Worm (Caenorhabditis elegans): ENCODE measurements around the gene gap-2.

gap-2 gene

ce11 chrX:9548011-9548795 lies 75.9 kb downstream of the gap-2 start:
- TF ChIP-seq sma-3 (GFP tag; optimal IDR thresholded peaks at IDR 0.05) = peak; percentile 27
- peak; percentile 6 for TF ChIP-seq egl-27 (tag; optimal IDR thresholded peaks at IDR 0.05)
- TF ChIP-seq blmp-1 (tag; optimal IDR thresholded peaks at IDR 0.05; ENCODE audit: insufficient read depth) = peak; percentile 61
- TF ChIP-seq sma-9 (GFP tag; optimal IDR thresholded peaks at IDR 0.05) = no peak
- TF ChIP-seq sma-9 (tag; optimal IDR thresholded peaks at IDR 0.05) = no peak
- TF ChIP-seq sem-4 (tag; optimal IDR thresholded peaks at IDR 0.05) = peak; percentile 7
- no peak for TF ChIP-seq unc-39 (tag; optimal IDR thresholded peaks at IDR 0.05)

DNA sequence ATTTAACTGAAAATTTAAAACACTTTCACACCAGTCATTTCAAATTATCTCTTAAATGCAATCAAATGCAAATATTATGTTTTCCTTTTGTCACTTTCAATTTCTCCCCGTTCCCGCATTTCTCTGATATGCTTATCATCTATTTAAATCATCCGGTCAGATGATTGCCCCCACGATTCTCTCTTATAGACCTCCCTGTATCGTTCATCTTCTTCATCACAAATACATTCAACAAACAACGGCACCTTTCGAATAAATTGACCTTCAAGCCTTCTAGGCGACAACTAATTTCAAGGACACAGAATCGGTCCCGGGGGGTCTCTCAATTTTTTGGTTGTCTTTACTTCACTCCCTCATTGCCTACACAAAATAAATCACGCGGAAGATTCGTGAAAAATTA lies 76.6 kb downstream of the gap-2 start:
- TF ChIP-seq mdl-1 (tag; optimal IDR thresholded peaks at IDR 0.05) = peak in 1 of 2 experiments; percentile 16
- TF ChIP-seq nhr-237 (tag; optimal IDR thresholded peaks at IDR 0.05) = no peak
- TF ChIP-seq fos-1 (tag; optimal IDR thresholded peaks at IDR 0.05) = peak; percentile 40
- no peak for TF ChIP-seq C34F6.9 (tag; optimal IDR thresholded peaks at IDR 0.05)
- TF ChIP-seq R02D3.7 (tag; optimal IDR thresholded peaks at IDR 0.05) = no peak
- peak; percentile 31 for TF ChIP-seq gmeb-1 (tag; optimal IDR thresholded peaks at IDR 0.05)
- no peak for TF ChIP-seq unc-55 (GFP tag; optimal IDR thresholded peaks at IDR 0.05)
- TF ChIP-seq nhr-21 (tag; optimal IDR thresholded peaks at IDR 0.05) = peak; percentile 53
- TF ChIP-seq sma-3 (GFP tag; optimal IDR thresholded peaks at IDR 0.05) = peak; percentile 79
- TF ChIP-seq nhr-12 (tag; optimal IDR thresholded peaks at IDR 0.05) = no peak
- TF ChIP-seq Y55F3AM.14 (GFP tag; optimal IDR thresholded peaks at IDR 0.05) = no peak
- no peak for TF ChIP-seq snpc-4 (tag; optimal IDR thresholded peaks at IDR 0.05)
- TF ChIP-seq elt-3 (tag; optimal IDR thresholded peaks at IDR 0.05) = no peak
- TF ChIP-seq skn-1 (tag; optimal IDR thresholded peaks at IDR 0.05) = no peak
- TF ChIP-seq blmp-1 (tag; optimal IDR thresholded peaks at IDR 0.05; ENCODE audit: insufficient read depth) = peak; percentile 98
- TF ChIP-seq sma-9 (GFP tag; optimal IDR thresholded peaks at IDR 0.05) = peak; percentile 74
- no peak for TF ChIP-seq sma-9 (tag; optimal IDR thresholded peaks at IDR 0.05)
- no peak for TF ChIP-seq ztf-11 (tag; optimal IDR thresholded peaks at IDR 0.05)
- TF ChIP-seq mbf-1 (tag; optimal IDR thresholded peaks at IDR 0.05) = no peak
- no peak for TF ChIP-seq nhr-77 (tag; optimal IDR thresholded peaks at IDR 0.05)
- no peak for TF ChIP-seq aly-2 (tag; optimal IDR thresholded peaks at IDR 0.05)
- no peak for TF ChIP-seq alr-1 (tag; optimal IDR thresholded peaks at IDR 0.05)
- no peak for TF ChIP-seq peb-1 (tag; optimal IDR thresholded peaks at IDR 0.05)
- no peak for TF ChIP-seq ztf-1 (GFP tag; conservative IDR thresholded peaks at IDR 0.05)
- TF ChIP-seq ama-1 (optimal IDR thresholded peaks at IDR 0.05) = no peak
- TF ChIP-seq mab-5 (tag; optimal IDR thresholded peaks at IDR 0.05) = no peak
- peak; percentile 52 for TF ChIP-seq nhr-6 (tag; optimal IDR thresholded peaks at IDR 0.05)
- TF ChIP-seq elt-1 (tag; optimal IDR thresholded peaks at IDR 0.05) = no peak
- TF ChIP-seq F13H6.1 (tag; optimal IDR thresholded peaks at IDR 0.05) = peak; percentile 12
- TF ChIP-seq unc-62 (GFP tag; optimal IDR thresholded peaks at IDR 0.05) = no peak
- TF ChIP-seq lin-11 (tag; optimal IDR thresholded peaks at IDR 0.05) = no peak
- TF ChIP-seq crh-2 (tag; optimal IDR thresholded peaks at IDR 0.05) = peak; percentile 67
- TF ChIP-seq ztf-4 (tag; optimal IDR thresholded peaks at IDR 0.05) = no peak
- TF ChIP-seq lsy-2 (tag; optimal IDR thresholded peaks at IDR 0.05) = peak in 1 of 2 experiments; percentile 24
- no peak for TF ChIP-seq sem-4 (tag; optimal IDR thresholded peaks at IDR 0.05)
- TF ChIP-seq ceh-82 (tag; optimal IDR thresholded peaks at IDR 0.05) = no peak
- no peak for TF ChIP-seq nhr-10 (tag; optimal IDR thresholded peaks at IDR 0.05)
- TF ChIP-seq nhr-129 (tag; optimal IDR thresholded peaks at IDR 0.05) = peak; percentile 49
- TF ChIP-seq egl-27 (tag; optimal IDR thresholded peaks at IDR 0.05) = peak; percentile 74
- TF ChIP-seq lin-39 (tag; optimal IDR thresholded peaks at IDR 0.05) = no peak
- no peak for TF ChIP-seq nhr-11 (tag; optimal IDR thresholded peaks at IDR 0.05)
- TF ChIP-seq nhr-25 (tag; optimal IDR thresholded peaks at IDR 0.05) = peak; percentile 96
- peak; percentile 86 for TF ChIP-seq ceh-16 (tag; optimal IDR thresholded peaks at IDR 0.05)
- no peak for TF ChIP-seq ZK546.5 (tag; optimal IDR thresholded peaks at IDR 0.05)
- no peak for TF ChIP-seq nhr-23 (tag; optimal IDR thresholded peaks at IDR 0.05)
- no peak for TF ChIP-seq unc-39 (tag; optimal IDR thresholded peaks at IDR 0.05)
- TF ChIP-seq dmd-4 (tag; optimal IDR thresholded peaks at IDR 0.05) = no peak
- no peak for TF ChIP-seq zag-1 (tag; optimal IDR thresholded peaks at IDR 0.05)
- TF ChIP-seq lin-13 (GFP tag; optimal IDR thresholded peaks at IDR 0.05) = peak; percentile 1
